Worm (Caenorhabditis elegans) whole organism, late embryonic: ENCODE data around the gene ZK896.5.

Experiments
- ama-1 ChIP-seq: fragments of 150-350 bp; optimal IDR thresholded peaks from 2 replicates; lab custom pipeline; 2014
- ceh-19 ChIP-seq: fragments of 200-800 bp; sonication (Bioruptor generic); optimal IDR thresholded peaks from 2 replicates; lab custom pipeline; 2018; ENCODE audit warnings: mild to moderate bottlenecking, missing genetic modification characterization, missing compliant biosample characterization
- ceh-45 ChIP-seq: fragments of 200-800 bp; sonication (Bioruptor generic); IDR thresholded peaks from 2 replicates; pipeline ENCODE4 v1.3.6; 2022; ENCODE audit warnings: missing genetic modification reagents, missing genetic modification characterization, missing compliant biosample characterization
- dmd-4 ChIP-seq: sonication (generic microtip); optimal IDR thresholded peaks from 2 replicates; lab custom pipeline; 2016; ENCODE audit warnings: borderline replicate concordance, missing genetic modification characterization, missing compliant biosample characterization
- ets-4 ChIP-seq: sonication (generic microtip); optimal IDR thresholded peaks from 2 replicates; lab custom pipeline; 2016; ENCODE audit warnings: missing genetic modification characterization, missing compliant biosample characterization
- fkh-10 ChIP-seq: fragments of 150-350 bp; optimal IDR thresholded peaks from 2 replicates; lab custom pipeline; 2014; ENCODE audit warnings: missing biosample characterization, missing genetic modification reagents, missing genetic modification characterization
- fkh-6 ChIP-seq: sonication (generic microtip); optimal IDR thresholded peaks from 2 replicates; lab custom pipeline; 2016; ENCODE audit warnings: missing genetic modification characterization, missing compliant biosample characterization
- nfya-1 ChIP-seq: sonication (generic microtip); optimal IDR thresholded peaks from 2 replicates; lab custom pipeline; 2017; ENCODE audit warnings: missing genetic modification characterization, mild to moderate bottlenecking, missing compliant biosample characterization, antibody characterized with exemption, moderate library complexity
- pha-4 ChIP-seq: fragments of 150-350 bp; optimal IDR thresholded peaks from 2 replicates; lab custom pipeline; 2018; ENCODE audit warnings: missing biosample characterization, missing genetic modification reagents, missing genetic modification characterization
- pqm-1 ChIP-seq: sonication (generic microtip); optimal IDR thresholded peaks from 2 replicates; lab custom pipeline; 2016; ENCODE audit warnings: missing genetic modification characterization, missing compliant biosample characterization
- unc-86 ChIP-seq: sonication (generic microtip); optimal IDR thresholded peaks from 2 replicates; lab custom pipeline; 2016; ENCODE audit warnings: missing genetic modification characterization, missing compliant biosample characterization

- no peak for TF ChIP-seq ceh-19 (GFP tag; lab: Kevin White, UChicago)
- no peak for TF ChIP-seq pha-4 (tag; lab: Kevin White, UChicago)
- TF ChIP-seq fkh-10 (GFP tag; lab: Kevin White, UChicago) = no peak
- no peak for TF ChIP-seq dmd-4
- no peak for TF ChIP-seq ceh-45 (GFP tag; lab: Robert Waterston, UW)
- no peak for TF ChIP-seq ama-1 (lab: Kevin White, UChicago)
- no peak for TF ChIP-seq ets-4 (tag; lab: Kevin White, UChicago)
- TF ChIP-seq fkh-6 (tag; lab: Kevin White, UChicago) = no peak
- no peak for TF ChIP-seq unc-86 (tag; lab: Kevin White, UChicago)
- no peak for TF ChIP-seq nfya-1
- no peak for TF ChIP-seq pqm-1 (tag; lab: Kevin White, UChicago)
Measured at ce11 chrIV:12896371-12896882, 17.0 kb upstream of the ZK896.5 start, which contains the start of gene K08D8.7.
